Worm (Caenorhabditis elegans): ENCODE data around the gene zip-2.

The zip-2 gene

DNA sequence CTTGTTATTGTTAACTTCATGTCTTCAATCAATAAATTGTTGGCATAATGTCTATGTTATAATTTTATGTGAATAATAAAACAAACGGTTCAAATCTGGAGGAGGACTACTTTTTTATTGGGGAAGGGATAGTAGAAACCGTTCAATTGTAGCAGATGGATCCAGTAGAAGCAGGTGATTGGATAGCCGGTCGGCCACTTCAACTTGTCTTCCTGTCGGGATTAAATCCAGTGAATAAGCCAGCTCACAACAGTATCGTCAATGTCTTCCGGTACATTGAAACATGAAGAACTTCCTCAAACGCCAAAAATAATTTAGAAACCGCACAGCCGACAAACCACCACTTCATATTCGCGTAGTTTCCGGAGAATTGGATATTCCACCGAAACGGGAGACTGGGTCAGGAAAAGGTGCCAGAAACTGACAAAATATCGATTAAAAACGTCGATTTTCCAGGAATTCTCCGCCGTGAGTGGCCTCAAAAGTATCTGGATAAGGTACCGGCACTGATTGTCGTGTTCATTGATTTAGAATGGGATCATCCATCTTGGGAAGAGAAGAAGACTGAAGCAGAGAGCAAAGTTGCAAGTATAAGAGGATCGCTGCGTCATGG is 37.7 kb upstream of the zip-2 start, which contains the start of gene trpp-11 (continued):
- TF ChIP-seq nfya-1 (tag; optimal IDR thresholded peaks at IDR 0.05; ENCODE audit: borderline replicate concordance, insufficient read depth): no peak
- TF ChIP-seq die-1 (tag; optimal IDR thresholded peaks at IDR 0.05): no peak
- TF ChIP-seq him-1 (tag; optimal IDR thresholded peaks at IDR 0.05): no peak
- peak; percentile 52 for TF ChIP-seq lin-54 (GFP tag; optimal IDR thresholded peaks at IDR 0.05)
- no peak for TF ChIP-seq unc-130 (GFP tag; optimal IDR thresholded peaks at IDR 0.05)
- 0 out of 2 replicates have a peak, but pooled peaks have one; percentile 24 for TF ChIP-seq hmg-20 (GFP tag; IDR thresholded peaks at IDR 0.05)
- no peak for TF ChIP-seq F23B12.7 (tag; optimal IDR thresholded peaks at IDR 0.05; ENCODE audit: insufficient read depth)
- 0 out of 2 replicates have a peak, but pooled peaks have one; percentile 57 for TF ChIP-seq nfyb-1 (GFP tag; IDR thresholded peaks at IDR 0.05)
- TF ChIP-seq somi-1 (GFP tag; optimal IDR thresholded peaks at IDR 0.05): no peak
- peak; percentile 14; the same call in 1 of the 2 replicates for TF ChIP-seq D2030.7 (GFP tag; IDR thresholded peaks at IDR 0.05)
- TF ChIP-seq tbx-9 (tag; optimal IDR thresholded peaks at IDR 0.05; ENCODE audit: borderline replicate concordance): no peak
- no peak for TF ChIP-seq hlh-12 (tag; optimal IDR thresholded peaks at IDR 0.05)
- no peak for TF ChIP-seq rec-8 (tag; optimal IDR thresholded peaks at IDR 0.05)
- no peak for TF ChIP-seq K12H6.12 (tag; optimal IDR thresholded peaks at IDR 0.05)
- TF ChIP-seq madf-3 (GFP tag; IDR thresholded peaks at IDR 0.05): 0 out of 2 replicates have a peak, but pooled peaks have one; percentile 61
- no peak for TF ChIP-seq ets-4 (GFP tag; optimal IDR thresholded peaks at IDR 0.05)
- TF ChIP-seq snpc-1.3 (tag; optimal IDR thresholded peaks at IDR 0.05; ENCODE audit: insufficient read depth): peak; percentile 7
- TF ChIP-seq T07F8.4 (tag; optimal IDR thresholded peaks at IDR 0.05): no peak
- no peak for TF ChIP-seq aptf-3 (GFP tag; IDR thresholded peaks at IDR 0.05)
- TF ChIP-seq B0019.2 (GFP tag; conservative IDR thresholded peaks at IDR 0.05): no peak
- TF ChIP-seq atf-7 (tag; optimal IDR thresholded peaks at IDR 0.05): no peak
- no peak; the same call in 1 of the 2 replicates for TF ChIP-seq egl-44 (GFP tag; IDR thresholded peaks at IDR 0.05)
- TF ChIP-seq let-526 (GFP tag; IDR thresholded peaks at IDR 0.05): no peak
- TF ChIP-seq sea-2 (GFP tag; IDR thresholded peaks at IDR 0.05): no peak
- peak; percentile 40 for TF ChIP-seq ceh-79 (tag; optimal IDR thresholded peaks at IDR 0.05)
- TF ChIP-seq Y67H2A.10 (GFP tag; conservative IDR thresholded peaks at IDR 0.05): no peak
- TF ChIP-seq F37B4.10 (GFP tag; IDR thresholded peaks at IDR 0.05): no peak
- no peak for TF ChIP-seq ztf-26 (tag; optimal IDR thresholded peaks at IDR 0.05)
- TF ChIP-seq sptf-2 (GFP tag; optimal IDR thresholded peaks at IDR 0.05): no peak
- TF ChIP-seq ceh-100 (GFP tag; IDR thresholded peaks at IDR 0.05): no peak
- no peak for TF ChIP-seq zfh-2 (GFP tag; conservative IDR thresholded peaks at IDR 0.05)
- no peak for TF ChIP-seq ztf-28 (GFP tag; IDR thresholded peaks at IDR 0.05)
- peak; percentile 4 for TF ChIP-seq athp-1 (tag; optimal IDR thresholded peaks at IDR 0.05)
- TF ChIP-seq F33H1.4 (GFP tag; IDR thresholded peaks at IDR 0.05): peak; percentile 28; the same call in 1 of the 2 replicates
- TF ChIP-seq hmg-1.2 (GFP tag; IDR thresholded peaks at IDR 0.05): peak; percentile 8; the same call in 1 of the 2 replicates
- TF ChIP-seq dox-1 (GFP tag; IDR thresholded peaks at IDR 0.05): peak; percentile 21; the same call in 1 of the 2 replicates
- no peak for TF ChIP-seq ZK185.1 (tag; optimal IDR thresholded peaks at IDR 0.05; ENCODE audit: poor library complexity, severe bottlenecking)
- no peak for TF ChIP-seq dpff-1 (tag; optimal IDR thresholded peaks at IDR 0.05)
- no peak for TF ChIP-seq ceh-27 (GFP tag; optimal IDR thresholded peaks at IDR 0.05)
- no peak for TF ChIP-seq B0035.1 (tag; optimal IDR thresholded peaks at IDR 0.05)
- TF ChIP-seq snpc-1.1 (tag; optimal IDR thresholded peaks at IDR 0.05; ENCODE audit: insufficient read depth): no peak
- no peak for TF ChIP-seq Y56A3A.18 (GFP tag; IDR thresholded peaks at IDR 0.05)
- no peak for TF ChIP-seq attf-3 (GFP tag; conservative IDR thresholded peaks at IDR 0.05)
- no peak for TF ChIP-seq nfya-2 (GFP tag; IDR thresholded peaks at IDR 0.05)
- no peak for TF ChIP-seq akir-1 (GFP tag; optimal IDR thresholded peaks at IDR 0.05)
- no peak for TF ChIP-seq fkh-3 (tag; optimal IDR thresholded peaks at IDR 0.05)
- no peak for TF ChIP-seq Y79H2A.3 (GFP tag; conservative IDR thresholded peaks at IDR 0.05)

Measured in whole organism, young adult.